Fruit fly (Drosophila melanogaster): ENCODE data around the gene CG4896.

Gene CG4896

dm6 chr2L:1213587-1213986 lies 36.1 kb downstream of the CG4896 start:
- no peak for TF ChIP-seq Mnt (GFP tag; optimal IDR thresholded peaks at IDR 0.05)
- no peak for TF ChIP-seq CG33017 (tag; optimal IDR thresholded peaks at IDR 0.05)
- no peak for TF ChIP-seq CG11617 (GFP tag; optimal IDR thresholded peaks at IDR 0.05)
- TF ChIP-seq bab1 (GFP tag; optimal IDR thresholded peaks at IDR 0.05): no peak
- no peak for TF ChIP-seq CG14711 (tag; optimal IDR thresholded peaks at IDR 0.05)
- TF ChIP-seq CG5204 (GFP tag; optimal IDR thresholded peaks at IDR 0.05): no peak
- no peak for TF ChIP-seq toe (GFP tag; optimal IDR thresholded peaks at IDR 0.05)
- TF ChIP-seq cic (GFP tag; optimal IDR thresholded peaks at IDR 0.05): no peak
- no peak for TF ChIP-seq Hr96 (GFP tag; optimal IDR thresholded peaks at IDR 0.05)
- TF ChIP-seq Clk (GFP tag; optimal IDR thresholded peaks at IDR 0.05): no peak
- TF ChIP-seq ovo (GFP tag; optimal IDR thresholded peaks at IDR 0.05): no peak
- TF ChIP-seq tj (GFP tag; optimal IDR thresholded peaks at IDR 0.05): no peak
- TF ChIP-seq CG12768 (GFP tag; optimal IDR thresholded peaks at IDR 0.05): no peak
- TF ChIP-seq CG7045 (GFP tag; optimal IDR thresholded peaks at IDR 0.05): no peak
- no peak for TF ChIP-seq CG1620 (GFP tag; optimal IDR thresholded peaks at IDR 0.05)

DNA sequence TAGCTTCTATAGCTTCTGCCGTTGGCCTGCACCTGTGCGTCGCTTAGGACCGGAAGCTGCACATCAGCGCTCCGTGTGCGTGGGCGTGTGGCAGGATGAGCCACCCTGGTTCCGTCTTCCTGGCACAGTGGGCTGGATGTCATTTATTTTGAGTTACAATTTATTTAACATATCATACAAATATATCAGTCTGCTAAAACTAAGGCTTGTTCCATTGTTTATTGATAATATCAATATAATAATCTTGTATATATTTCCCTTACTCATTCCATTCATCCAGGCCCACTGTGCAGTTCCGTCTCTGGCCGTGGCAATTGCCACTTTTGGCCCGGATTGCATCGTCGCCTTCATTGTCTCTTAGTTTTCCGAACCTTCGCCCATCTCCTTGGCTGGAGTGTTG lies 37.0 kb downstream of the CG4896 start:
- TF ChIP-seq CG14711 (tag; optimal IDR thresholded peaks at IDR 0.05) (no peak), CG11617 (GFP tag; optimal IDR thresholded peaks at IDR 0.05) (no peak), ovo (GFP tag; optimal IDR thresholded peaks at IDR 0.05) (no peak), tj (GFP tag; optimal IDR thresholded peaks at IDR 0.05) (no peak), Crg-1 (GFP tag; optimal IDR thresholded peaks at IDR 0.05) (no peak), cnc (optimal IDR thresholded peaks at IDR 0.05) (no peak), CG1620 (GFP tag; optimal IDR thresholded peaks at IDR 0.05) (no peak), CG5204 (GFP tag; optimal IDR thresholded peaks at IDR 0.05) (no peak), cic (GFP tag; optimal IDR thresholded peaks at IDR 0.05) (no peak), CG33017 (tag; optimal IDR thresholded peaks at IDR 0.05) (no peak), Clk (GFP tag; optimal IDR thresholded peaks at IDR 0.05) (no peak), Hr96 (GFP tag; optimal IDR thresholded peaks at IDR 0.05) (no peak)

- TF ChIP-seq cnc (optimal IDR thresholded peaks at IDR 0.05): no peak
- no peak for TF ChIP-seq CG1620 (GFP tag; optimal IDR thresholded peaks at IDR 0.05)
- no peak for TF ChIP-seq CG33017 (tag; optimal IDR thresholded peaks at IDR 0.05)
- TF ChIP-seq CG11617 (GFP tag; optimal IDR thresholded peaks at IDR 0.05): no peak
- TF ChIP-seq bab1 (GFP tag; optimal IDR thresholded peaks at IDR 0.05): no peak
- no peak for TF ChIP-seq Hr96 (GFP tag; optimal IDR thresholded peaks at IDR 0.05)
Measured at dm6 chr2L:1217033-1217612, 39.6 kb downstream of the CG4896 start.

- TF ChIP-seq kay (GFP tag; ENCODE audit: borderline replicate concordance) (peak; percentile 47), cnc (optimal IDR thresholded peaks at IDR 0.05) (no peak), CG7045 (GFP tag; optimal IDR thresholded peaks at IDR 0.05) (no peak), CG11617 (GFP tag; optimal IDR thresholded peaks at IDR 0.05) (no peak), CG1620 (GFP tag; optimal IDR thresholded peaks at IDR 0.05) (no peak), cic (GFP tag; optimal IDR thresholded peaks at IDR 0.05) (peak; percentile 89)
Measured at dm6 chr2L:1217892-1218473, 40.5 kb downstream of the CG4896 start.

DNA sequence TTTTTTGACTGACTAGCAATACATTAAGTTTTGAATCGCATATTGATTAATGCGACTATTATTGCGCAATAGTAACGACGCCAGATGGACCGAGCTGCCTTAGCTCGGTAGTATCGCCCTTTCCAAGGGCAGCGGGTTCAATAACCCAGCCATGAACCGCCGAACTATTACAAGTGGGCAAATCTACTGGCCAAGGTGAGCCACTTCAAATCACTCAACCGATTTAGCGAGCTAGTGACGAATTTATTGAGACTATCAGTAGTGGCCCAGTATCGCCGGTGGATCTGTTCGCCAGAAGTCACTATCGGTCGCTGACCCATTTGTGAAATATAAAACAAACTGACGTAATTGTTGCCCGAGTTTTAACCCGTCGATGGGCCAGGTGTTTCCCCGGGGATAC lies 41.0 kb downstream of the CG4896 start:
- TF ChIP-seq Clk (GFP tag; optimal IDR thresholded peaks at IDR 0.05): no peak
- TF ChIP-seq tj (GFP tag; optimal IDR thresholded peaks at IDR 0.05): no peak
- no peak for TF ChIP-seq pad (GFP tag; optimal IDR thresholded peaks at IDR 0.05)
- no peak for TF ChIP-seq ovo (GFP tag; optimal IDR thresholded peaks at IDR 0.05)
- TF ChIP-seq Hr96 (GFP tag; optimal IDR thresholded peaks at IDR 0.05): no peak
- TF ChIP-seq bab1 (GFP tag; optimal IDR thresholded peaks at IDR 0.05): no peak
- no peak for TF ChIP-seq toe (GFP tag; optimal IDR thresholded peaks at IDR 0.05)

DNA sequence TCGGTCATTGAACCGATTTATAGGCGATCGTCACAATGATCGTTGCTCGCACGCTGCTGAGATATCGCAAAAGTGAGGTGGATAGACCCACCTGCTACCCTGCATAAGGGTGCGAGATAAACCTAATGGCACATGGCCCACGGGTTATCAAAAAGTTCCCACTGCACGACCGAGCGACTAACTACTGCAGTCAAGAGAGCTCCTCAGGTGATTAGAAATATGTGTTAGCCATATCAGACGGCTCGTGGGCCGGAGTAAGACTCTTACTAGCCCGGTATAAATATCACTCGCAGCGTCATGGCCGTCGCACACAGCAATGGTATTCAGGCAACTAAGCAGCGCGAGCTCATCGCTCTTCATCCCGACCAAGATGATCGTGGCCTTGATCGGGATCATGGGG lies 41.5 kb downstream of the CG4896 start, which contains the start of gene CG42329:
TSS of gene CG42329 (plus strand) at position 301 of the 400 bp plus-strand sequence.
- TF ChIP-seq Mnt (GFP tag; optimal IDR thresholded peaks at IDR 0.05) (peak; percentile 42), Hr96 (GFP tag; optimal IDR thresholded peaks at IDR 0.05) (no peak), bab1 (GFP tag; optimal IDR thresholded peaks at IDR 0.05) (no peak)

dm6 chr2L:1230691-1231090 lies 53.2 kb downstream of the CG4896 start:
- no peak for TF ChIP-seq CG33017 (tag; optimal IDR thresholded peaks at IDR 0.05)
- TF ChIP-seq kay (GFP tag; ENCODE audit: borderline replicate concordance): no peak
- no peak for TF ChIP-seq cic (GFP tag; optimal IDR thresholded peaks at IDR 0.05)
- TF ChIP-seq toe (GFP tag; optimal IDR thresholded peaks at IDR 0.05): no peak
- TF ChIP-seq ovo (GFP tag; optimal IDR thresholded peaks at IDR 0.05): no peak
- no peak for TF ChIP-seq CG14711 (tag; optimal IDR thresholded peaks at IDR 0.05)
- TF ChIP-seq CG11617 (GFP tag; optimal IDR thresholded peaks at IDR 0.05): no peak
- TF ChIP-seq CG12768 (GFP tag; optimal IDR thresholded peaks at IDR 0.05): no peak
- TF ChIP-seq bab1 (GFP tag; optimal IDR thresholded peaks at IDR 0.05): no peak
- no peak for TF ChIP-seq Clk (GFP tag; optimal IDR thresholded peaks at IDR 0.05)
- no peak for TF ChIP-seq CG1620 (GFP tag; optimal IDR thresholded peaks at IDR 0.05)
- no peak for TF ChIP-seq CG7045 (GFP tag; optimal IDR thresholded peaks at IDR 0.05)
- no peak for TF ChIP-seq cnc (optimal IDR thresholded peaks at IDR 0.05)
- no peak for TF ChIP-seq CG5204 (GFP tag; optimal IDR thresholded peaks at IDR 0.05)
